Worm (Caenorhabditis elegans): ENCODE measurements around the gene R01B10.3.

The R01B10.3 gene

ce11 chrV:6053188-6053687 lies 8.3 kb upstream of the R01B10.3 start, which contains the start of gene seip-1:
seip-1 (minus strand) TSS chrV:6053238.
- peak; percentile 28 for TF ChIP-seq ceh-2 (tag; optimal IDR thresholded peaks at IDR 0.05)
- peak; percentile 38 for TF ChIP-seq rnt-1 (tag; optimal IDR thresholded peaks at IDR 0.05)
- no peak for TF ChIP-seq K02D7.2 (tag; optimal IDR thresholded peaks at IDR 0.05)
- TF ChIP-seq dmd-4 (tag; optimal IDR thresholded peaks at IDR 0.05; ENCODE audit: borderline replicate concordance) = no peak
- TF ChIP-seq elt-4 (tag; optimal IDR thresholded peaks at IDR 0.05) = no peak
- TF ChIP-seq syd-9 (tag; optimal IDR thresholded peaks at IDR 0.05) = no peak
- TF ChIP-seq ceh-48 (tag; optimal IDR thresholded peaks at IDR 0.05) = peak; percentile 40
- peak; percentile 92 for TF ChIP-seq unc-55 (GFP tag; optimal IDR thresholded peaks at IDR 0.05)
- TF ChIP-seq pax-1 (tag; optimal IDR thresholded peaks at IDR 0.05) = peak; percentile 77
- TF ChIP-seq npax-4 (tag; optimal IDR thresholded peaks at IDR 0.05) = no peak
- TF ChIP-seq fkh-10 (GFP tag; optimal IDR thresholded peaks at IDR 0.05) = no peak
- no peak for TF ChIP-seq nhr-11 (tag; optimal IDR thresholded peaks at IDR 0.05)
- TF ChIP-seq ceh-34 (tag; optimal IDR thresholded peaks at IDR 0.05) = peak; percentile 70
- TF ChIP-seq pros-1 (tag; optimal IDR thresholded peaks at IDR 0.05) = peak; percentile 46
- TF ChIP-seq fax-1 (tag; optimal IDR thresholded peaks at IDR 0.05) = no peak
- TF ChIP-seq Y22D7AL.16 (tag; optimal IDR thresholded peaks at IDR 0.05) = no peak
- TF ChIP-seq C38D4.7 (GFP tag; optimal IDR thresholded peaks at IDR 0.05) = no peak
- TF ChIP-seq C08G9.2 (tag; optimal IDR thresholded peaks at IDR 0.05) = no peak
- TF ChIP-seq hlh-15 (tag; optimal IDR thresholded peaks at IDR 0.05) = no peak
- no peak for TF ChIP-seq unc-86 (tag; optimal IDR thresholded peaks at IDR 0.05)
- TF ChIP-seq dve-1 (tag; optimal IDR thresholded peaks at IDR 0.05) = peak; percentile 67
- no peak for TF ChIP-seq ztf-16 (tag; optimal IDR thresholded peaks at IDR 0.05)
- no peak for TF ChIP-seq gmeb-2 (tag; optimal IDR thresholded peaks at IDR 0.05)
- TF ChIP-seq ets-4 (tag; optimal IDR thresholded peaks at IDR 0.05) = no peak
- peak; percentile 88 for TF ChIP-seq nfya-1 (tag; optimal IDR thresholded peaks at IDR 0.05)
- TF ChIP-seq ahr-1 (tag; optimal IDR thresholded peaks at IDR 0.05) = no peak
- peak; percentile 27 for TF ChIP-seq madf-2 (tag; optimal IDR thresholded peaks at IDR 0.05)
- TF ChIP-seq tbx-2 (tag; optimal IDR thresholded peaks at IDR 0.05) = peak; percentile 65
- TF ChIP-seq unc-42 (tag; optimal IDR thresholded peaks at IDR 0.05) = peak; percentile 76
- TF ChIP-seq ceh-30 (tag; optimal IDR thresholded peaks at IDR 0.05) = peak; percentile 42
- TF ChIP-seq ceh-22 (tag; optimal IDR thresholded peaks at IDR 0.05) = no peak
- no peak for TF ChIP-seq ama-1 (optimal IDR thresholded peaks at IDR 0.05)
- no peak for TF ChIP-seq ceh-6 (GFP tag; optimal IDR thresholded peaks at IDR 0.05)
- TF ChIP-seq ceh-45 (GFP tag; IDR thresholded peaks at IDR 0.05) = no peak
- no peak for TF ChIP-seq lim-6 (tag; optimal IDR thresholded peaks at IDR 0.05)
- peak; percentile 40; the same call in 1 of the 2 replicates for TF ChIP-seq sox-2 (GFP tag; IDR thresholded peaks at IDR 0.05)
- no peak for TF ChIP-seq F13H6.1 (tag; optimal IDR thresholded peaks at IDR 0.05)
- peak; percentile 46 for TF ChIP-seq ref-2 (tag; optimal IDR thresholded peaks at IDR 0.05)
- peak; percentile 79 for TF ChIP-seq ceh-14 (tag; optimal IDR thresholded peaks at IDR 0.05)
- no peak for TF ChIP-seq T23F11.4 (GFP tag; optimal IDR thresholded peaks at IDR 0.05)
- peak; percentile 2 for TF ChIP-seq K09A11.1 (tag; optimal IDR thresholded peaks at IDR 0.05; ENCODE audit: insufficient read depth)
- no peak for TF ChIP-seq pqm-1 (tag; optimal IDR thresholded peaks at IDR 0.05)
- TF ChIP-seq sdc-2 (tag; optimal IDR thresholded peaks at IDR 0.05) = no peak
- TF ChIP-seq pha-4 (tag; optimal IDR thresholded peaks at IDR 0.05) = no peak
- TF ChIP-seq zip-5 (tag; optimal IDR thresholded peaks at IDR 0.05) = no peak
- peak; percentile 87 for TF ChIP-seq ceh-31 (tag; optimal IDR thresholded peaks at IDR 0.05)
- no peak for TF ChIP-seq pag-3 (tag; optimal IDR thresholded peaks at IDR 0.05; ENCODE audit: borderline replicate concordance)
- TF ChIP-seq elt-2 (tag; optimal IDR thresholded peaks at IDR 0.05) = peak; percentile 39
- no peak for TF ChIP-seq unc-3 (GFP tag; conservative IDR thresholded peaks at IDR 0.05)
- no peak for TF ChIP-seq unc-3 (tag; optimal IDR thresholded peaks at IDR 0.05)
- TF ChIP-seq nhr-232 (tag; optimal IDR thresholded peaks at IDR 0.05) = no peak
- TF ChIP-seq ceh-18 (tag; optimal IDR thresholded peaks at IDR 0.05) = peak; percentile 44
- peak; percentile 63 for TF ChIP-seq hlh-30 (tag; optimal IDR thresholded peaks at IDR 0.05; ENCODE audit: insufficient read depth)
- TF ChIP-seq lin-11 (tag; optimal IDR thresholded peaks at IDR 0.05) = no peak

Data from whole organism, late embryonic.